Worm (Caenorhabditis elegans): ENCODE measurements around the gene Y38E10A.33.

ce11 chrII:12696116-12696515 lies 16.7 kb upstream of the Y38E10A.33 start:
- TF ChIP-seq skn-1 (tag; optimal IDR thresholded peaks at IDR 0.05) (no peak), elt-2 (tag; optimal IDR thresholded peaks at IDR 0.05) (no peak), nhr-237 (tag; optimal IDR thresholded peaks at IDR 0.05) (no peak), elt-3 (tag; optimal IDR thresholded peaks at IDR 0.05) (no peak)
